Worm (Caenorhabditis elegans) whole organism, L4/young adult: ENCODE results near the gene EGAP1.5.
A peak's percentile ranks its signal among the peaks of the same experiment; 100 is the strongest.

Experiments
- W03F9.2 ChIP-seq: fragments of 150-350 bp; optimal IDR thresholded peaks from 2 replicates; lab custom pipeline; 2014; ENCODE audit warnings: missing biosample characterization, missing genetic modification characterization
- dao-5 ChIP-seq: sonication (generic microtip); optimal IDR thresholded peaks from 2 replicates; lab custom pipeline; 2016; ENCODE audit warnings: missing genotype, missing genetic modification characterization, moderate library complexity, missing compliant biosample characterization
- him-1 ChIP-seq: sonication (generic microtip); optimal IDR thresholded peaks from 2 replicates; lab custom pipeline; 2016; ENCODE audit warnings: missing genotype, missing genetic modification reagents, missing genetic modification characterization, missing compliant biosample characterization

The EGAP1.5 gene

ce11 chrIII:5953041-5953912 lies 21.8 kb downstream of the EGAP1.5 start:
- TF ChIP-seq him-1 (tag; lab: Kevin White, UChicago) (no peak), dao-5 (tag; lab: Kevin White, UChicago) (no peak), W03F9.2 (tag; lab: Kevin White, UChicago) (no peak)

- TF ChIP-seq dao-5 (tag; lab: Kevin White, UChicago) (no peak), him-1 (tag; lab: Kevin White, UChicago) (no peak), W03F9.2 (tag; lab: Kevin White, UChicago) (no peak)
Measured at ce11 chrIII:5953913-5954290, 22.4 kb downstream of the EGAP1.5 start.

- TF ChIP-seq W03F9.2 (tag; lab: Kevin White, UChicago) (peak; percentile 51), dao-5 (tag; lab: Kevin White, UChicago) (no peak)
Measured at ce11 chrIII:5958172-5958886, 26.8 kb downstream of the EGAP1.5 start, which contains the start of the genes nono-1 and nop-1. Gene nono-1 (minus strand): TSS chrIII:5958246. Gene nop-1 (plus strand): TSS chrIII:5958722.

- TF ChIP-seq W03F9.2 (tag; lab: Kevin White, UChicago) (no peak), dao-5 (tag; lab: Kevin White, UChicago) (no peak), him-1 (tag; lab: Kevin White, UChicago) (no peak)
Measured at ce11 chrIII:5959049-5959448, 27.5 kb downstream of the EGAP1.5 start.

- no peak for TF ChIP-seq W03F9.2 (tag; lab: Kevin White, UChicago)
Measured at ce11 chrIII:5961560-5961959, 30.0 kb downstream of the EGAP1.5 start.

ce11 chrIII:5964058-5964632 lies 32.6 kb downstream of the EGAP1.5 start:
- TF ChIP-seq W03F9.2 (tag; lab: Kevin White, UChicago) (no peak), dao-5 (tag; lab: Kevin White, UChicago) (no peak), him-1 (tag; lab: Kevin White, UChicago) (no peak)

- TF ChIP-seq W03F9.2 (tag; lab: Kevin White, UChicago) (no peak), dao-5 (tag; lab: Kevin White, UChicago) (no peak), him-1 (tag; lab: Kevin White, UChicago) (no peak)
Measured at ce11 chrIII:5965368-5965767, 33.8 kb downstream of the EGAP1.5 start.

- no peak for TF ChIP-seq him-1 (tag; lab: Kevin White, UChicago)
- no peak for TF ChIP-seq W03F9.2 (tag; lab: Kevin White, UChicago)
- TF ChIP-seq dao-5 (tag; lab: Kevin White, UChicago) = no peak
Measured at ce11 chrIII:5965839-5966463, 34.4 kb downstream of the EGAP1.5 start, which contains the start of gene dct-6. Gene dct-6 (plus strand): TSS chrIII:5966413.

ce11 chrIII:5967640-5968039 lies 36.1 kb downstream of the EGAP1.5 start:
- TF ChIP-seq W03F9.2 (tag; lab: Kevin White, UChicago) (no peak), him-1 (tag; lab: Kevin White, UChicago) (no peak), dao-5 (tag; lab: Kevin White, UChicago) (no peak)

- TF ChIP-seq W03F9.2 (tag; lab: Kevin White, UChicago) = no peak
- no peak for TF ChIP-seq him-1 (tag; lab: Kevin White, UChicago)
- TF ChIP-seq dao-5 (tag; lab: Kevin White, UChicago) = no peak
Measured at ce11 chrIII:5975005-5975730, 43.6 kb downstream of the EGAP1.5 start, which contains the start of gene mlp-1. Gene mlp-1 (minus strand): TSS chrIII:5975055.

- TF ChIP-seq W03F9.2 (tag; lab: Kevin White, UChicago) (no peak), him-1 (tag; lab: Kevin White, UChicago) (no peak), dao-5 (tag; lab: Kevin White, UChicago) (no peak)
Measured at ce11 chrIII:5976021-5976420, 44.5 kb downstream of the EGAP1.5 start.

ce11 chrIII:5980274-5980918 lies 48.9 kb downstream of the EGAP1.5 start:
- TF ChIP-seq him-1 (tag; lab: Kevin White, UChicago) (no peak), dao-5 (tag; lab: Kevin White, UChicago) (no peak), W03F9.2 (tag; lab: Kevin White, UChicago) (no peak)
